Worm (Caenorhabditis elegans): Measurements from ENCODE around the gene srt-74.
A peak's percentile ranks its signal among the peaks of the same experiment; 100 is the strongest.
"Not testable (repeated sequence)": the region's sequence is repeated elsewhere in the genome, so short reads cannot be mapped to it uniquely, and the experiment has no call there.

srt-74 gene

DNA sequence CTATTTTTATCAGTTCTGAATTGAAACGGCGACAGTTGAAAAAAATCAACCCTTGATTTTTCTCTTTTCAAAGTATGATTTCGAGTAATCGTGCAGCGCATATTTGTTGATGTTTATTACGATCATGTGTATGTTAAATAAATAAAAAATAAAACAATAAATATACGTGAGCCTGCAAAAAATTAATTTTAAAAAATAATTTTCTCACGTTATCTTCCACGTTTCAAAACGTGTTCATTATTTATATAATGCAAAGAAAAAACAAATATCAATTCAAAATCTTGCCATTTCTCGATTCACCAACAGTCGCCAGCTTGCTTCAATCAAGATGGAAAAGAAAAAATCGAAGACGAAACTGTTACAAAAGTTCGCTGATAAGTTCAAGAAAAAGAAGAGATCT lies 1.1 kb upstream of the srt-74 start, which contains the start of gene F40G12.10:
F40G12.10 (plus strand) TSS at position 301 of the 400 bp plus-strand sequence.
- TF ChIP-seq lin-1 (GFP tag; IDR thresholded peaks at IDR 0.05): no peak
- no peak for TF ChIP-seq tra-1 (GFP tag; IDR thresholded peaks at IDR 0.05)
- TF ChIP-seq D1046.2 (GFP tag; IDR thresholded peaks at IDR 0.05): no peak
- TF ChIP-seq lin-13 (GFP tag; optimal IDR thresholded peaks at IDR 0.05): no peak

DNA sequence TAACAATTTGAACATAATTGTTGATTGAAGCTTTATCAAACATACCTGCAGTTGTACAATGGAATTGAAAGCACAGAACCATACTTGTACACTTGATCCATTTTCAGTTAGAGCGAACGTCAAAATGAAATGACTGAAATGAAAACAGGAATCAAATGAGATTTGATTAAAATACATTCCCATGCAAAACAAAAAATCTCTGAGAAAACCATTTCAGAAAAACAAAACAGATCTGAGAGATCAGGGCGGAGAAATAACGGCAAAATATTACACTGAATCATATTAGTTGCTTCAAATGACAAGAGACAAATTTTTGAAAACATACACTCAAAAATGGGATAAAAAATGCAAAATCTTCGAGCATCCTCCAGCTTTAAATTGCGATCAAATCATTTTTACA lies 2.3 kb downstream of the srt-74 start, which contains the start of gene srt-33:
srt-33 (minus strand) TSS at position 101 of the 400 bp plus-strand sequence.
- TF ChIP-seq F49E8.2 (tag; optimal IDR thresholded peaks at IDR 0.05; ENCODE audit: borderline replicate concordance) (no peak), Y75B8A.6 (GFP tag; IDR thresholded peaks at IDR 0.05) (no peak), duxl-1 (tag; optimal IDR thresholded peaks at IDR 0.05; ENCODE audit: poor library complexity) (no peak), hif-1 (tag; optimal IDR thresholded peaks at IDR 0.05) (no peak), snpc-1.2 (GFP tag; IDR thresholded peaks at IDR 0.05) (no peak), nhr-41 (GFP tag; IDR thresholded peaks at IDR 0.05) (no peak), lir-3 (tag; optimal IDR thresholded peaks at IDR 0.05) (no peak), nhr-76 (tag; optimal IDR thresholded peaks at IDR 0.05) (no peak), arid-1 (GFP tag; conservative IDR thresholded peaks at IDR 0.05) (no peak)

DNA sequence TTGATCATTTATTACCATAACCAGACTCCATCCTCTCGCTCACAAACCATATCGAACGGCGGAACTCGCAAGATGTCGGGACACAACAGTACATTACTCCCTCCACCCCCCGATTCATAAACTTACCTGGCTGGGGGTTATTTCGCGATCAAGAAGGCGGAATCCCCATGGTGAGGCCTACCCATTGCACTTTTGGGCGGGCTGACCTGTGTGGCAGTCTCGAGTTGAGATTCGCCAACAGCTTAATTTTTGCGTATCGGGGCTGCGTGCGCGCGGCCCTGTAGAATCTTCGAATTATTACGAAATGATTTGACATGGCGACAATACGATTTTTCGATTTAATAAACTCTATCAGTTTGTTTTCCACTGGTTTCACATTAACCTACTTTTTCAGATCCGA lies 4.7 kb downstream of the srt-74 start:
- TF ChIP-seq Y48G9A.11 (GFP tag; IDR thresholded peaks at IDR 0.05): 0 out of 2 replicates have a peak, but pooled peaks have one; percentile 6
- peak; percentile 54 for TF ChIP-seq aha-1 (tag)

DNA sequence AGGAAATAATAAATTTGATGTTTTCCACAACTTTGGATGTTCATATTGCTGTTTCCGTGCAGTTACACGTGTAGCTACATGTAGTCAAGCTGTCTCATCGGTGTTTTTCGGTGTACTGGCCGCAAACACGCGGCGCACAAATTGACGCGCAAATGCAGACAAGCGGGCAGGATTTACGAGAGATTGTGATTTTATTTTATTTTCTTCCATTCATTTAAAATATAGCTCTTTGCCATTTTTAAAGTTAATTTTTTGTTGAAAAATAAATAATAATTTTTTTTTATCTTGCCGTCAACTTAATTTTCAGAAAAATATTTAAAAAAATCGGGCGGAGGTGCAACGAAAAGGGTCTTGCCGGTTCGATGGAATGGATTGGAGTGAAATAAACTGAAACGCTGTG lies 7.9 kb downstream of the srt-74 start, which contains the start of gene F40G12.7:
F40G12.7 (plus strand) TSS at position 301 of the 400 bp plus-strand sequence.
- not testable (repeated sequence) for TF ChIP-seq nhr-77 (tag; optimal IDR thresholded peaks at IDR 0.05); lsy-2 (tag; optimal IDR thresholded peaks at IDR 0.05); mdt-29 (GFP tag; IDR thresholded peaks at IDR 0.05)

DNA sequence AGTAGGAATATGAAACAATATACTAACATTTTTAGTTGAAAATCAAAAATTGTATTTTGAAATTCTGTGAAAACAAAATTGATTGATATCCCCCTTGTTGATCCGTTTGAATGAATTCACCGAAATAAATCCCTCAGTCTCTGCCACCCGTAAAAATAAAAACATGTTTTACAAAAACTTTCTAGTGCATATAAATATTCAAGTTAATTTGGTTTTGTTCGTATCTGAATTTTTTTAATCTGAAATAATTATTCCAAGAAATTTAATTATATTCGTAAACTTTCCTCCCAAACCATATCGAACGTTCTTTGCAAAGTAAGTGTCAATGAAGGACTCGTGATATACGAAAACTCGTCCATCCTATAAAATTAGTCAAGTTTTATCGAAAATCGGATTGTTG lies 9.1 kb downstream of the srt-74 start, which contains the start of gene F40G12.6:
F40G12.6 (minus strand) TSS at position 101 of the 400 bp plus-strand sequence.
- no peak for TF ChIP-seq aly-2 (tag; optimal IDR thresholded peaks at IDR 0.05)
- TF ChIP-seq egl-43 (GFP tag; IDR thresholded peaks at IDR 0.05): no peak
- TF ChIP-seq ceh-28 (tag; optimal IDR thresholded peaks at IDR 0.05): no peak
- no peak for TF ChIP-seq lin-1 (GFP tag; IDR thresholded peaks at IDR 0.05)
- no peak for TF ChIP-seq fkh-10 (GFP tag; optimal IDR thresholded peaks at IDR 0.05)
- no peak for TF ChIP-seq set-16 (GFP tag; IDR thresholded peaks at IDR 0.05)
- no peak for TF ChIP-seq tag-97 (GFP tag; IDR thresholded peaks at IDR 0.05)
- no peak for TF ChIP-seq arid-1 (GFP tag; conservative IDR thresholded peaks at IDR 0.05)
- TF ChIP-seq zfp-2 (tag; optimal IDR thresholded peaks at IDR 0.05): no peak
- TF ChIP-seq pha-4 (GFP tag; IDR thresholded peaks at IDR 0.05): no peak
- no peak for TF ChIP-seq pha-4 (tag; optimal IDR thresholded peaks at IDR 0.05)
- no peak for TF ChIP-seq ztf-7 (tag; optimal IDR thresholded peaks at IDR 0.05)
- TF ChIP-seq F37D6.2 (tag; optimal IDR thresholded peaks at IDR 0.05): no peak
- no peak for TF ChIP-seq dpl-1 (GFP tag; optimal IDR thresholded peaks at IDR 0.05)
- no peak for TF ChIP-seq daf-16 (GFP tag; optimal IDR thresholded peaks at IDR 0.05)
- TF ChIP-seq daf-16 (tag; optimal IDR thresholded peaks at IDR 0.05): no peak
- TF ChIP-seq unc-130 (GFP tag; optimal IDR thresholded peaks at IDR 0.05): no peak
- TF ChIP-seq nhr-111 (GFP tag; optimal IDR thresholded peaks at IDR 0.05): no peak
- TF ChIP-seq nhr-11 (tag; optimal IDR thresholded peaks at IDR 0.05): no peak
- no peak for TF ChIP-seq lin-13 (GFP tag; optimal IDR thresholded peaks at IDR 0.05)
- no peak for TF ChIP-seq mdt-29 (GFP tag; IDR thresholded peaks at IDR 0.05)

Data from whole organism, L4 larva.